Worm (Caenorhabditis elegans): ENCODE measurements around the gene K03A11.6.

DNA sequence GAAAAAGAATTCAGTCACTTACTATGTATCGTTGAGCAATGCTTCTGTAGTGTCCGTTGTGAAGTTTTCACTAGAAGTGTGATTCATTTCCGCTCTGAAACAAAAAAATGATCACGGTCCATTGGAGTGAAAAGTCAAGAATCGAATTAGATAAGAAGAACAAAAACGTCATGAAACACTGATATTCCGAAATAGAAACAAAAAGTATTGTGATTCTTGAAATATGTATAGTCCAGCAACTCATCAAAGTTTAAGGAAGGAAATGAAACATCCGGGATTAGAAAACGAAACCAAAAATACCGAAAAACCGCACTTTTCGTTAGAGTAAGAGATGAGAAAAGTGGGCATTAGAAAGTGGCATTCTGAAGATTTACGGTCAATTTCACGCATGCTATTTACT lies 23.1 kb upstream of the K03A11.6 start, which contains the start of gene npr-10:
- no peak for TF ChIP-seq B0310.2 (tag; optimal IDR thresholded peaks at IDR 0.05)
- no peak for TF ChIP-seq sea-1 (GFP tag; conservative IDR thresholded peaks at IDR 0.05)
- no peak for TF ChIP-seq F13C5.2 (tag; optimal IDR thresholded peaks at IDR 0.05)
- no peak for TF ChIP-seq tra-4 (tag; optimal IDR thresholded peaks at IDR 0.05)
- TF ChIP-seq hmg-4 (GFP tag; optimal IDR thresholded peaks at IDR 0.05): no peak
- no peak for TF ChIP-seq tbx-37 (GFP tag; conservative IDR thresholded peaks at IDR 0.05)
- TF ChIP-seq ama-1 (optimal IDR thresholded peaks at IDR 0.05): no peak
- no peak for TF ChIP-seq tbx-11 (GFP tag; IDR thresholded peaks at IDR 0.05)
- no peak for TF ChIP-seq ceh-13 (GFP tag; optimal IDR thresholded peaks at IDR 0.05)
- no peak for TF ChIP-seq hmbx-1 (tag; optimal IDR thresholded peaks at IDR 0.05)
- TF ChIP-seq scrt-1 (GFP tag; IDR thresholded peaks at IDR 0.05): no peak
- TF ChIP-seq flt-1 (GFP tag; IDR thresholded peaks at IDR 0.05): no peak
- no peak for TF ChIP-seq ceh-36 (tag; optimal IDR thresholded peaks at IDR 0.05)

Measured in whole organism, early embryonic.